Fruit fly (Drosophila melanogaster): ENCODE data around the gene ymp.

DNA sequence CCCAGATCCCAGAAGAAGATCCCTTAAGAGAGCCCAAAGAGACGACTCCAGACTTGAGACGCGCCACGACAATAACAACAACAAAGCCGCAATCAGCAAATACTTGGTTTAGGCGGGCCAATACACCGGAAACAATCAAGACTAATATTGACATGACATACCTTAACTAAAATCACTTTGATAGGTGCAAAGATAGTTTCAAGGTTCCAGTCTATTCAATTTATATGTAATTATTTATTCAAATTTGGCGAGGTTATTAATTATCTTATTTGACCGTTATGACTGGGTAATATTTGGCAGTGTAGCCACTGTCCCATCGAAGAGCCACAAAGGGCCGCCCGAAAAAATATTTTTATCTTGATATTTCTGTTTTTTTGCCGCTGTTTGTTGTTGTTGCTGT, 31.5 kb upstream of the ymp start:
- TF ChIP-seq ttk (optimal IDR thresholded peaks at IDR 0.05), result no peak
- TF ChIP-seq h (optimal IDR thresholded peaks at IDR 0.05), result no peak

Data from Kc167 (cell line).